Fruit fly (Drosophila melanogaster) whole organism, embryonic: Measurements from ENCODE around the gene Adgf-C.

Source experiments
- BtbVII ChIP-seq: fragments of 200-800 bp; sonication (Bioruptor generic); optimal IDR thresholded peaks from 3 replicates; lab custom pipeline; 2017; ENCODE audit warnings: missing biosample characterization, mild to moderate bottlenecking, missing genetic modification characterization
- CG12104 ChIP-seq: fragments of 200-800 bp; sonication (Bioruptor generic); optimal IDR thresholded peaks from 3 replicates; lab custom pipeline; 2016; ENCODE audit warnings: missing biosample characterization, missing genetic modification characterization
- CG1233 ChIP-seq: fragments of 200-800 bp; sonication (Bioruptor generic); optimal IDR thresholded peaks from 4 replicates; lab custom pipeline; 2018; ENCODE audit warnings: missing biosample characterization, mild to moderate bottlenecking, missing genetic modification characterization
- CG12659 ChIP-seq: fragments of 200-800 bp; sonication (Bioruptor generic); optimal IDR thresholded peaks from 3 replicates; lab custom pipeline; 2017; ENCODE audit warnings: mild to moderate bottlenecking, missing biosample characterization, missing genetic modification reagents, missing genetic modification characterization
- CG12744 ChIP-seq: fragments of 200-800 bp; sonication (Bioruptor generic); optimal IDR thresholded peaks from 2 replicates; lab custom pipeline; 2016; ENCODE audit warnings: missing biosample characterization, missing genetic modification characterization
- CG15601 ChIP-seq: fragments of 200-800 bp; sonication (Bioruptor generic); optimal IDR thresholded peaks from 3 replicates; lab custom pipeline; 2019; ENCODE audit warnings: missing biosample characterization, mild to moderate bottlenecking, missing genetic modification characterization, moderate library complexity
- CG17912 ChIP-seq: fragments of 200-800 bp; sonication (Bioruptor generic); optimal IDR thresholded peaks from 2 replicates; lab custom pipeline; 2018; ENCODE audit warnings: missing biosample characterization, mild to moderate bottlenecking, missing genetic modification characterization
- CG1792 ChIP-seq: fragments of 200-800 bp; sonication (Bioruptor generic); optimal IDR thresholded peaks from 2 replicates; lab custom pipeline; 2016; ENCODE audit warnings: missing biosample characterization, missing genetic modification characterization
- CG2875 ChIP-seq: fragments of 200-800 bp; sonication (Bioruptor generic); optimal IDR thresholded peaks from 2 replicates; lab custom pipeline; 2017; ENCODE audit warnings: missing biosample characterization, mild to moderate bottlenecking, missing genetic modification characterization, missing genetic modification reagents
- CG31441 ChIP-seq: fragments of 200-800 bp; sonication (Bioruptor generic); IDR thresholded peaks from 2 replicates; pipeline ENCODE4 v1.3.6; 2022; ENCODE audit warnings: missing biosample characterization, missing genetic modification characterization
- CG33557 ChIP-seq: fragments of 200-800 bp; sonication (Bioruptor generic); optimal IDR thresholded peaks from 2 replicates; lab custom pipeline; 2019; ENCODE audit warnings: missing biosample characterization, mild to moderate bottlenecking, missing genetic modification characterization, moderate library complexity
- CG42726 ChIP-seq: fragments of 200-800 bp; sonication (Bioruptor generic); IDR thresholded peaks from 2 replicates; pipeline ENCODE4 v1.3.6; 2022; ENCODE audit warnings: missing biosample characterization, missing genetic modification characterization; ENCODE audit not compliant: partially characterized antibody
- CG4707 ChIP-seq: fragments of 200-800 bp; sonication (Bioruptor generic); optimal IDR thresholded peaks from 2 replicates; lab custom pipeline; 2018; ENCODE audit warnings: missing biosample characterization, mild to moderate bottlenecking, missing genetic modification characterization, moderate library complexity
- CG6765 ChIP-seq: fragments of 200-800 bp; sonication (Bioruptor generic); optimal IDR thresholded peaks from 3 replicates; lab custom pipeline; 2017; ENCODE audit warnings: missing biosample characterization, mild to moderate bottlenecking, missing genetic modification characterization
- CG8359 ChIP-seq: fragments of 200-800 bp; sonication (Bioruptor generic); optimal IDR thresholded peaks from 2 replicates; lab custom pipeline; 2017; ENCODE audit warnings: missing biosample characterization, mild to moderate bottlenecking, missing genetic modification characterization, borderline replicate concordance
- CG8478 ChIP-seq: fragments of >200 bp; optimal IDR thresholded peaks from 2 replicates; lab custom pipeline; 2018
- CG9437 ChIP-seq: fragments of 200-800 bp; sonication (Bioruptor generic); optimal IDR thresholded peaks from 2 replicates; lab custom pipeline; 2018; ENCODE audit warnings: missing biosample characterization, mild to moderate bottlenecking, missing genetic modification characterization
- CG9797 ChIP-seq: fragments of 200-800 bp; sonication (Bioruptor generic); optimal IDR thresholded peaks from 3 replicates; lab custom pipeline; 2018; ENCODE audit warnings: missing biosample characterization, mild to moderate bottlenecking, missing genetic modification characterization
- Chrac-16 ChIP-seq: fragments of 200-800 bp; sonication (Bioruptor generic); optimal IDR thresholded peaks from 3 replicates; lab custom pipeline; 2016; ENCODE audit warnings: missing biosample characterization, missing genetic modification characterization
- E2f1 ChIP-seq: fragments of 200-800 bp; sonication (Bioruptor generic); IDR thresholded peaks from 2 replicates; pipeline ENCODE4 v1.3.6; 2022; ENCODE audit warnings: missing biosample characterization, missing genetic modification characterization
- HHEX ChIP-seq: fragments of 200-800 bp; sonication (Bioruptor generic); optimal IDR thresholded peaks from 3 replicates; lab custom pipeline; 2017; ENCODE audit warnings: missing biosample characterization, mild to moderate bottlenecking, missing genetic modification characterization, missing genetic modification reagents
- HLHmδ ChIP-seq: fragments of 200-800 bp; sonication (Bioruptor generic); optimal IDR thresholded peaks from 2 replicates; lab custom pipeline; 2018; ENCODE audit warnings: missing biosample characterization, mild to moderate bottlenecking, missing genetic modification characterization, moderate library complexity
- Lim3 ChIP-seq: fragments of 200-800 bp; sonication (Bioruptor generic); IDR thresholded peaks from 2 replicates; pipeline ENCODE4 v1.3.6; 2022; ENCODE audit warnings: missing biosample characterization, missing genetic modification characterization
- MBD-R2 ChIP-seq: fragments of 200-800 bp; sonication (Bioruptor generic); IDR thresholded peaks from 2 replicates; pipeline ENCODE4 v1.3.6; 2022; ENCODE audit warnings: missing biosample characterization, missing genetic modification characterization
- NK7.1 ChIP-seq: fragments of 200-800 bp; sonication (Bioruptor generic); optimal IDR thresholded peaks from 3 replicates; lab custom pipeline; 2016; ENCODE audit warnings: missing biosample characterization, missing genetic modification characterization
- Ssrp ChIP-seq: fragments of 200-800 bp; sonication (Bioruptor generic); optimal IDR thresholded peaks from 2 replicates; lab custom pipeline; 2018; ENCODE audit warnings: missing biosample characterization, mild to moderate bottlenecking, missing genetic modification characterization, moderate library complexity
- Tbp ChIP-seq: fragments of >200 bp; optimal IDR thresholded peaks from 2 replicates; lab custom pipeline; 2018; ENCODE audit warnings: missing biosample characterization, missing genetic modification characterization
- aop ChIP-seq: fragments of 200-800 bp; sonication (Bioruptor generic); IDR thresholded peaks from 2 replicates; pipeline ENCODE4 v1.3.6; 2022; ENCODE audit warnings: missing biosample characterization, missing genetic modification characterization
- br ChIP-seq: fragments of >200 bp; optimal IDR thresholded peaks from 2 replicates; lab custom pipeline; 2017
- caup ChIP-seq: fragments of 200-800 bp; sonication (Bioruptor generic); optimal IDR thresholded peaks from 3 replicates; lab custom pipeline; 2017; ENCODE audit warnings: missing biosample characterization, mild to moderate bottlenecking, missing genetic modification characterization, moderate library complexity; ENCODE audit not compliant: severe bottlenecking
- corto ChIP-seq: fragments of 200-800 bp; sonication (Bioruptor generic); optimal IDR thresholded peaks from 2 replicates; lab custom pipeline; 2016; ENCODE audit warnings: missing biosample characterization, mild to moderate bottlenecking, missing genetic modification characterization, moderate library complexity
- crp ChIP-seq, 2 experiments: fragments of 200-800 bp; sonication (Bioruptor generic); optimal IDR thresholded peaks; 2 replicates in 1 of 2; 3 replicates in 1 of 2; lab custom pipeline; 2017; ENCODE audit warnings: missing biosample characterization in 2 of 2, missing genetic modification characterization in 2 of 2, mild to moderate bottlenecking in 1 of 2, moderate library complexity in 1 of 2
- esg ChIP-seq: fragments of 200-800 bp; sonication (Bioruptor generic); conservative IDR thresholded peaks from 2 replicates; pipeline ENCODE4 v1.3.6; 2022; ENCODE audit warnings: missing biosample characterization, missing genetic modification characterization
- gce ChIP-seq: fragments of 200-800 bp; sonication (Bioruptor generic); IDR thresholded peaks from 3 replicates; pipeline ENCODE4 v1.3.6; 2022; ENCODE audit warnings: missing biosample characterization, missing genetic modification characterization
- jigr1 ChIP-seq: fragments of 200-800 bp; sonication (Bioruptor generic); IDR thresholded peaks from 3 replicates; pipeline ENCODE4 v1.3.6; 2022; ENCODE audit warnings: missing biosample characterization, missing genetic modification characterization
- lola ChIP-seq, 3 experiments: fragments of >200 bp in 2 of 3; fragments of 200-800 bp in 1 of 3; sonication (Bioruptor generic) in 1 of 3; optimal IDR thresholded peaks; 2 replicates each; lab custom pipeline; 2017 to 2019; ENCODE audit warnings: missing biosample characterization in 3 of 3, missing genetic modification characterization in 3 of 3, mild to moderate bottlenecking in 1 of 3, moderate library complexity in 1 of 3
- lov ChIP-seq, 2 experiments: fragments of 200-800 bp in 1 of 2; fragments of >200 bp in 1 of 2; sonication (Bioruptor generic) in 1 of 2; IDR thresholded peaks in 1 of 2; optimal IDR thresholded peaks in 1 of 2; 2 replicates in 1 of 2; 3 replicates in 1 of 2; pipeline versions ENCODE4 v1.3.6 to Lab custom; 2017 to 2022; ENCODE audit warnings: missing biosample characterization in 1 of 2, missing genetic modification characterization in 1 of 2
- mld ChIP-seq: fragments of 200-800 bp; sonication (Bioruptor generic); IDR thresholded peaks from 3 replicates; pipeline ENCODE4 v1.3.6; 2022; ENCODE audit warnings: missing biosample characterization, missing genetic modification characterization; ENCODE audit not compliant: partially characterized antibody
- nom ChIP-seq: fragments of 200-800 bp; sonication (Bioruptor generic); optimal IDR thresholded peaks from 2 replicates; lab custom pipeline; 2017; ENCODE audit warnings: missing biosample characterization, missing genetic modification characterization, mild to moderate bottlenecking, moderate library complexity, missing genetic modification reagents
- otp ChIP-seq: fragments of 200-800 bp; sonication (Bioruptor generic); IDR thresholded peaks from 3 replicates; pipeline ENCODE4, ENCODE4 v1.3.6; 2022; ENCODE audit warnings: missing biosample characterization, missing genetic modification characterization
- pan ChIP-seq, 4 experiments: fragments of >200 bp in 3 of 4; fragments of 200-800 bp in 1 of 4; sonication (Bioruptor generic) in 1 of 4; optimal IDR thresholded peaks in 3 of 4; IDR thresholded peaks in 1 of 4; 2 replicates each; pipeline versions ENCODE4 v1.3.6 to Lab custom; 2017 to 2022; ENCODE audit warnings: missing biosample characterization in 2 of 4, missing genetic modification characterization in 2 of 4, mixed read lengths in 1 of 4
- sd ChIP-seq: fragments of 200-800 bp; sonication (Bioruptor generic); optimal IDR thresholded peaks from 3 replicates; lab custom pipeline; 2018; ENCODE audit warnings: missing biosample characterization, mild to moderate bottlenecking, missing genetic modification characterization, moderate library complexity
- sim ChIP-seq: fragments of 200-800 bp; sonication (Bioruptor generic); IDR thresholded peaks from 2 replicates; pipeline ENCODE4 v1.3.6; 2022; ENCODE audit warnings: missing biosample characterization, missing genetic modification characterization
- stc ChIP-seq: fragments of 200-800 bp; sonication (Bioruptor generic); IDR thresholded peaks from 2 replicates; pipeline ENCODE4 v1.3.6; 2022; ENCODE audit warnings: missing biosample characterization, missing genetic modification characterization
- tna ChIP-seq: fragments of 200-800 bp; sonication (Bioruptor generic); IDR thresholded peaks from 2 replicates; pipeline ENCODE4 v1.3.6; 2022; ENCODE audit warnings: missing biosample characterization, missing genetic modification characterization; ENCODE audit not compliant: partially characterized antibody
- unc-4 ChIP-seq: fragments of 200-800 bp; sonication (Bioruptor generic); IDR thresholded peaks from 2 replicates; pipeline ENCODE4 v1.3.6; 2022; ENCODE audit warnings: missing biosample characterization, missing genetic modification characterization; ENCODE audit not compliant: partially characterized antibody
- zf30C ChIP-seq: fragments of 200-800 bp; sonication (Bioruptor generic); optimal IDR thresholded peaks from 3 replicates; lab custom pipeline; 2018; ENCODE audit warnings: missing biosample characterization, mild to moderate bottlenecking, missing genetic modification characterization

Adgf-C gene

dm6 chr3R:13715012-13715673, 8.6 kb downstream of the Adgf-C start, which contains the start of gene kmr (continued):
- TF ChIP-seq CG1233 (GFP tag; lab: Kevin White, UChicago) (peak; percentile 47), corto (GFP tag; lab: Kevin White, UChicago) (no peak), br (no peak), nom (GFP tag; lab: Kevin White, UChicago) (peak; percentile 52), aop (GFP tag; lab: Robert Waterston, UW) (no peak), BtbVII (peak; percentile 66), zf30C (GFP tag; lab: Kevin White, UChicago) (no peak), sd (tag; lab: Kevin White, UChicago) (peak; percentile 6), CG2875 (GFP tag; lab: Kevin White, UChicago) (peak; percentile 49), Tbp (no peak), pan (optimal IDR thresholded peaks at IDR 0.05; lab: Kevin White, UChicago) (no peak), pan (GFP tag; optimal IDR thresholded peaks at IDR 0.05 in 1 of 2, IDR thresholded peaks at IDR 0.05 in 1 of 2) (peak in 1 of 2 experiments; percentile 49), sim (GFP tag; lab: Robert Waterston, UW) (peak; percentile 76), Chrac-16 (GFP tag; lab: Kevin White, UChicago) (no peak), Lim3 (no peak), CG17912 (GFP tag; lab: Kevin White, UChicago) (peak; percentile 61), CG1792 (GFP tag; lab: Kevin White, UChicago) (no peak), CG12659 (peak; percentile 24), CG6765 (GFP tag; lab: Kevin White, UChicago) (peak; percentile 12), MBD-R2 (peak; percentile 14; the same call in 1 of the 2 replicates), jigr1 (GFP tag; lab: Robert Waterston, UW) (no peak), crp (GFP tag; optimal IDR thresholded peaks at IDR 0.05; lab: Kevin White, UChicago) (no peak), E2f1 (GFP tag; lab: Robert Waterston, UW) (no peak), CG8359 (GFP tag; lab: Kevin White, UChicago) (peak; percentile 22), CG12744 (GFP tag; lab: Kevin White, UChicago) (no peak), CG4707 (GFP tag; lab: Kevin White, UChicago) (peak; percentile 36), tna (GFP tag; lab: Robert Waterston, UW) (no peak), CG42726 (GFP tag; lab: Robert Waterston, UW) (peak; percentile 54; the same call in 1 of the 2 replicates), CG8478 (no peak), CG15601 (tag; lab: Kevin White, UChicago) (peak; percentile 42), NK7.1 (peak; percentile 58), esg (GFP tag; lab: Robert Waterston, UW) (no peak), HHEX (GFP tag; lab: Kevin White, UChicago) (peak; percentile 62), CG9797 (GFP tag; lab: Kevin White, UChicago) (peak; percentile 27), gce (GFP tag; lab: Robert Waterston, UW) (peak; percentile 17; the same call in 1 of the 3 replicates), CG33557 (GFP tag; lab: Kevin White, UChicago) (no peak), Ssrp (tag; lab: Kevin White, UChicago) (no peak), caup (peak; percentile 59), mld (GFP tag; lab: Robert Waterston, UW) (0 out of 3 replicates have a peak, but pooled peaks have one; percentile 24), otp (GFP tag; lab: Robert Waterston, UW) (no peak), HLHmδ (GFP tag; lab: Kevin White, UChicago) (peak; percentile 79), CG31441 (GFP tag; lab: Robert Waterston, UW) (peak; percentile 34; the same call in 1 of the 2 replicates), lola (GFP tag; optimal IDR thresholded peaks at IDR 0.05; lab: Kevin White, UChicago) (no peak), lov (optimal IDR thresholded peaks at IDR 0.05; lab: Kevin White, UChicago) (no peak), lov (GFP tag; IDR thresholded peaks at IDR 0.05; lab: Robert Waterston, UW) (peak; percentile 57; the same call in 1 of the 3 replicates), CG9437 (no peak), CG12104 (GFP tag; lab: Kevin White, UChicago) (no peak), stc (peak; percentile 60; the same call in 1 of the 2 replicates), unc-4 (GFP tag; lab: Robert Waterston, UW) (0 out of 2 replicates have a peak, but pooled peaks have one; percentile 43)
